Fruit fly (Drosophila melanogaster) whole organism, embryonic: ENCODE measurements around the gene Eip93F.
A peak's percentile ranks its signal among the peaks of the same experiment; 100 is the strongest.

ENCODE experiments used
- BtbVII ChIP-seq: fragments of 200-800 bp; sonication (Bioruptor generic); optimal IDR thresholded peaks from 3 replicates; lab custom pipeline; 2017; ENCODE audit warnings: missing biosample characterization, mild to moderate bottlenecking, missing genetic modification characterization
- CG11247 ChIP-seq: fragments of 200-800 bp; sonication (Bioruptor generic); IDR thresholded peaks from 2 replicates; pipeline ENCODE4 v1.3.6; 2022; ENCODE audit warnings: missing biosample characterization, missing genetic modification characterization
- CG11695 ChIP-seq: fragments of 200-800 bp; sonication (Bioruptor generic); IDR thresholded peaks from 3 replicates; pipeline ENCODE4 v1.3.6; 2022; ENCODE audit warnings: missing biosample characterization, missing genetic modification characterization
- CG12155 ChIP-seq: fragments of 200-800 bp; sonication (Bioruptor generic); optimal IDR thresholded peaks from 3 replicates; lab custom pipeline; 2016; ENCODE audit warnings: missing biosample characterization, missing genetic modification characterization
- CG12219 ChIP-seq: fragments of 200-800 bp; sonication (Bioruptor generic); optimal IDR thresholded peaks from 3 replicates; lab custom pipeline; 2018; ENCODE audit warnings: missing biosample characterization, mild to moderate bottlenecking, missing genetic modification characterization
- CG13123 ChIP-seq: fragments of 200-800 bp; sonication (Bioruptor generic); optimal IDR thresholded peaks from 2 replicates; lab custom pipeline; 2016; ENCODE audit warnings: missing biosample characterization, missing genetic modification characterization
- CG13287 ChIP-seq: fragments of 200-800 bp; sonication (Bioruptor generic); IDR thresholded peaks from 2 replicates; pipeline ENCODE4 v1.3.6; 2022; ENCODE audit warnings: missing biosample characterization, missing genetic modification characterization; ENCODE audit not compliant: partially characterized antibody
- CG13775 ChIP-seq: fragments of 200-800 bp; sonication (Bioruptor generic); optimal IDR thresholded peaks from 3 replicates; lab custom pipeline; 2017; ENCODE audit warnings: missing biosample characterization, mild to moderate bottlenecking, missing genetic modification characterization
- CG14441 ChIP-seq: fragments of 200-800 bp; sonication (Bioruptor generic); IDR thresholded peaks from 2 replicates; pipeline ENCODE4 v1.3.6; 2022; ENCODE audit warnings: missing biosample characterization, missing genetic modification characterization
- CG15011 ChIP-seq: fragments of 200-800 bp; sonication (Bioruptor generic); optimal IDR thresholded peaks from 3 replicates; lab custom pipeline; 2018; ENCODE audit warnings: missing biosample characterization, mild to moderate bottlenecking, missing genetic modification characterization
- CG1602 ChIP-seq: fragments of 200-800 bp; sonication (Bioruptor generic); optimal IDR thresholded peaks from 3 replicates; lab custom pipeline; 2016; ENCODE audit warnings: missing biosample characterization, missing genetic modification characterization
- CG1792 ChIP-seq: fragments of 200-800 bp; sonication (Bioruptor generic); optimal IDR thresholded peaks from 2 replicates; lab custom pipeline; 2016; ENCODE audit warnings: missing biosample characterization, missing genetic modification characterization
- CG2116 ChIP-seq: fragments of 200-800 bp; sonication (Bioruptor generic); optimal IDR thresholded peaks from 3 replicates; lab custom pipeline; 2018; ENCODE audit warnings: missing biosample characterization, mild to moderate bottlenecking, missing genetic modification characterization
- CG2120 ChIP-seq: fragments of 200-800 bp; sonication (Bioruptor generic); optimal IDR thresholded peaks from 3 replicates; lab custom pipeline; 2016; ENCODE audit warnings: missing biosample characterization, missing genetic modification characterization
- CG31365 ChIP-seq: fragments of 200-800 bp; sonication (Bioruptor generic); optimal IDR thresholded peaks from 2 replicates; lab custom pipeline; 2018; ENCODE audit warnings: missing biosample characterization, mild to moderate bottlenecking, missing genetic modification characterization
- CG4360 ChIP-seq: fragments of 200-800 bp; sonication (Bioruptor generic); IDR thresholded peaks from 2 replicates; pipeline ENCODE4 v1.3.6; 2022; ENCODE audit warnings: missing biosample characterization, missing genetic modification characterization
- CG4707 ChIP-seq: fragments of 200-800 bp; sonication (Bioruptor generic); optimal IDR thresholded peaks from 2 replicates; lab custom pipeline; 2018; ENCODE audit warnings: missing biosample characterization, mild to moderate bottlenecking, missing genetic modification characterization, moderate library complexity
- CG6254 ChIP-seq: fragments of 200-800 bp; sonication (Bioruptor generic); optimal IDR thresholded peaks from 3 replicates; lab custom pipeline; 2017; ENCODE audit warnings: mild to moderate bottlenecking, missing biosample characterization, missing genetic modification reagents, missing genetic modification characterization
- CG6813 ChIP-seq: fragments of 200-800 bp; sonication (Bioruptor generic); optimal IDR thresholded peaks from 2 replicates; lab custom pipeline; 2017; ENCODE audit warnings: missing biosample characterization, missing genetic modification characterization, mild to moderate bottlenecking, moderate library complexity, missing genetic modification reagents
- CG7839 ChIP-seq: fragments of 200-800 bp; sonication (Bioruptor generic); optimal IDR thresholded peaks from 3 replicates; lab custom pipeline; 2018; ENCODE audit warnings: missing biosample characterization, mild to moderate bottlenecking, missing genetic modification characterization, moderate library complexity
- Drgx ChIP-seq: fragments of 200-800 bp; sonication (Bioruptor generic); IDR thresholded peaks from 2 replicates; pipeline ENCODE4 v1.3.6; 2022; ENCODE audit warnings: missing biosample characterization, missing genetic modification characterization
- Ets97D ChIP-seq: fragments of 200-800 bp; sonication (Bioruptor generic); optimal IDR thresholded peaks from 3 replicates; lab custom pipeline; 2016; ENCODE audit warnings: missing biosample characterization, missing genetic modification characterization
- Hmr ChIP-seq: fragments of 200-800 bp; sonication (Bioruptor generic); optimal IDR thresholded peaks from 3 replicates; lab custom pipeline; 2017; ENCODE audit warnings: mild to moderate bottlenecking, missing biosample characterization, missing genetic modification reagents, missing genetic modification characterization
- Hr51 ChIP-seq, 2 experiments: fragments of 200-800 bp; sonication (Bioruptor generic); optimal IDR thresholded peaks; 2 replicates in 1 of 2; 3 replicates in 1 of 2; lab custom pipeline; 2016 to 2018; ENCODE audit warnings: missing biosample characterization in 2 of 2, missing genetic modification characterization in 2 of 2, mild to moderate bottlenecking in 1 of 2, moderate library complexity in 1 of 2
- NC2β ChIP-seq: fragments of 200-800 bp; sonication (Bioruptor generic); optimal IDR thresholded peaks from 2 replicates; lab custom pipeline; 2016; ENCODE audit warnings: missing biosample characterization, missing genetic modification characterization
- Neu2 ChIP-seq: fragments of 200-800 bp; sonication (Bioruptor generic); optimal IDR thresholded peaks from 3 replicates; lab custom pipeline; 2016; ENCODE audit warnings: missing biosample characterization, missing genetic modification characterization, borderline replicate concordance
- Sox102F ChIP-seq: fragments of 200-800 bp; sonication (Bioruptor generic); optimal IDR thresholded peaks from 2 replicates; lab custom pipeline; 2018; ENCODE audit warnings: missing biosample characterization, mild to moderate bottlenecking, missing genetic modification characterization, moderate library complexity
- TFAM ChIP-seq: fragments of 200-800 bp; sonication (Bioruptor generic); optimal IDR thresholded peaks from 2 replicates; lab custom pipeline; 2017; ENCODE audit warnings: missing biosample characterization, missing genetic modification characterization, inconsistent platforms
- Tbp ChIP-seq: fragments of >200 bp; optimal IDR thresholded peaks from 2 replicates; lab custom pipeline; 2018; ENCODE audit warnings: missing biosample characterization, missing genetic modification characterization
- az2 ChIP-seq: fragments of 200-800 bp; sonication (Bioruptor generic); optimal IDR thresholded peaks from 3 replicates; lab custom pipeline; 2016; ENCODE audit warnings: missing biosample characterization, missing genetic modification characterization
- cg ChIP-seq: fragments of 200-800 bp; sonication (Bioruptor generic); optimal IDR thresholded peaks from 3 replicates; lab custom pipeline; 2019; ENCODE audit warnings: missing biosample characterization, mild to moderate bottlenecking, missing genetic modification characterization, moderate library complexity
- crp ChIP-seq, 2 experiments: fragments of 200-800 bp; sonication (Bioruptor generic); optimal IDR thresholded peaks; 2 replicates in 1 of 2; 3 replicates in 1 of 2; lab custom pipeline; 2017; ENCODE audit warnings: missing biosample characterization in 2 of 2, missing genetic modification characterization in 2 of 2, mild to moderate bottlenecking in 1 of 2, moderate library complexity in 1 of 2
- dmrt99B ChIP-seq: fragments of 200-800 bp; sonication (Bioruptor generic); optimal IDR thresholded peaks from 2 replicates; lab custom pipeline; 2018; ENCODE audit warnings: missing biosample characterization, mild to moderate bottlenecking, missing genetic modification characterization, moderate library complexity
- fd102C ChIP-seq: fragments of 200-800 bp; sonication (Bioruptor generic); optimal IDR thresholded peaks from 2 replicates; lab custom pipeline; 2018; ENCODE audit warnings: missing biosample characterization, mild to moderate bottlenecking, missing genetic modification characterization, moderate library complexity
- fd96Cb ChIP-seq: fragments of 200-800 bp; sonication (Bioruptor generic); optimal IDR thresholded peaks from 2 replicates; lab custom pipeline; 2018; ENCODE audit warnings: missing biosample characterization, mild to moderate bottlenecking, missing genetic modification characterization, moderate library complexity
- gcm2 ChIP-seq: fragments of 200-800 bp; sonication (Bioruptor generic); optimal IDR thresholded peaks from 2 replicates; lab custom pipeline; 2016; ENCODE audit warnings: missing biosample characterization, missing genetic modification characterization
- gfzf ChIP-seq: fragments of 200-800 bp; sonication (Bioruptor generic); optimal IDR thresholded peaks from 2 replicates; lab custom pipeline; 2016; ENCODE audit warnings: missing biosample characterization, mild to moderate bottlenecking, missing genetic modification characterization, moderate library complexity
- inv ChIP-seq: fragments of 200-800 bp; sonication (Bioruptor generic); IDR thresholded peaks from 2 replicates; pipeline ENCODE4 v1.3.6; 2022; ENCODE audit warnings: missing biosample characterization, missing genetic modification characterization; ENCODE audit not compliant: partially characterized antibody
- jumu ChIP-seq: fragments of 200-800 bp; sonication (Bioruptor generic); optimal IDR thresholded peaks from 3 replicates; lab custom pipeline; 2016; ENCODE audit warnings: missing biosample characterization, missing genetic modification characterization
- klu ChIP-seq: fragments of 200-800 bp; sonication (Bioruptor generic); IDR thresholded peaks from 2 replicates; pipeline ENCODE4 v1.3.6; 2022; ENCODE audit warnings: missing biosample characterization, missing genetic modification characterization
- lbe ChIP-seq: fragments of 200-800 bp; sonication (Bioruptor generic); optimal IDR thresholded peaks from 2 replicates; lab custom pipeline; 2016; ENCODE audit warnings: missing biosample characterization, mild to moderate bottlenecking, missing genetic modification characterization
- mam ChIP-seq: fragments of 200-800 bp; sonication (Bioruptor generic); optimal IDR thresholded peaks from 3 replicates; lab custom pipeline; 2016; ENCODE audit warnings: missing biosample characterization, missing genetic modification characterization
- nerfin-1 ChIP-seq: fragments of 200-800 bp; sonication (Bioruptor generic); optimal IDR thresholded peaks from 3 replicates; lab custom pipeline; 2019; ENCODE audit warnings: missing biosample characterization, mild to moderate bottlenecking, missing genetic modification characterization, moderate library complexity
- nmo ChIP-seq: fragments of 200-800 bp; sonication (Bioruptor generic); optimal IDR thresholded peaks from 2 replicates; lab custom pipeline; 2018; ENCODE audit warnings: missing biosample characterization, mild to moderate bottlenecking, missing genetic modification characterization, moderate library complexity
- odd ChIP-seq: fragments of 200-800 bp; sonication (Bioruptor generic); optimal IDR thresholded peaks from 2 replicates; lab custom pipeline; 2017; ENCODE audit warnings: missing biosample characterization, mild to moderate bottlenecking, missing genetic modification characterization
- pho ChIP-seq: fragments of 200-800 bp; sonication (Bioruptor generic); optimal IDR thresholded peaks from 2 replicates; lab custom pipeline; 2016; ENCODE audit warnings: missing biosample characterization, missing genetic modification characterization
- row ChIP-seq: fragments of 200-800 bp; sonication (Bioruptor generic); IDR thresholded peaks from 3 replicates; pipeline ENCODE4 v1.3.6; 2022; ENCODE audit warnings: missing biosample characterization, missing genetic modification characterization
- sens ChIP-seq: fragments of 200-800 bp; sonication (Bioruptor generic); peaks from one replicate; lab custom pipeline; 2016; ENCODE audit warnings: missing biosample characterization, missing genetic modification characterization
- stc ChIP-seq: fragments of 200-800 bp; sonication (Bioruptor generic); IDR thresholded peaks from 2 replicates; pipeline ENCODE4 v1.3.6; 2022; ENCODE audit warnings: missing biosample characterization, missing genetic modification characterization
- tio ChIP-seq: fragments of 200-800 bp; sonication (Bioruptor generic); optimal IDR thresholded peaks from 2 replicates; lab custom pipeline; 2017; ENCODE audit warnings: missing biosample characterization, missing genetic modification characterization, inconsistent platforms
- ttk ChIP-seq: fragments of 200-800 bp; sonication (Bioruptor generic); IDR thresholded peaks from 2 replicates; pipeline ENCODE4 v2.1.2; 2022; ENCODE audit warnings: missing biosample characterization, missing genetic modification characterization
- wor ChIP-seq: fragments of 200-800 bp; sonication (Bioruptor generic); IDR thresholded peaks from 2 replicates; pipeline ENCODE4 v1.3.6; 2022; ENCODE audit warnings: missing biosample characterization, missing genetic modification characterization

The Eip93F gene

dm6 chr3R:21931346-21931745 is 17.6 kb upstream of the Eip93F start (continued):
- TF ChIP-seq stc (GFP tag; lab: Robert Waterston, UW) = no peak
- TF ChIP-seq CG13287 (GFP tag; lab: Robert Waterston, UW) = no peak
- TF ChIP-seq CG12219 (GFP tag; lab: Kevin White, UChicago) = no peak
- peak; percentile 16 for TF ChIP-seq sens (GFP tag; lab: Kevin White, UChicago)
- no peak for TF ChIP-seq row (GFP tag; lab: Robert Waterston, UW)
- no peak for TF ChIP-seq pho (GFP tag; lab: Kevin White, UChicago)
- TF ChIP-seq fd96Cb (tag; lab: Kevin White, UChicago) = no peak
- no peak for TF ChIP-seq CG11695 (GFP tag; lab: Robert Waterston, UW)
- peak in 1 of 2 experiments; percentile 64 for TF ChIP-seq Hr51 (GFP tag; optimal IDR thresholded peaks at IDR 0.05; lab: Kevin White, UChicago)
- no peak for TF ChIP-seq wor (GFP tag; lab: Robert Waterston, UW)
- TF ChIP-seq klu (GFP tag; lab: Robert Waterston, UW) = no peak
- no peak for TF ChIP-seq Neu2 (GFP tag; lab: Kevin White, UChicago)
- no peak for TF ChIP-seq nerfin-1 (tag; lab: Kevin White, UChicago)
- no peak for TF ChIP-seq inv (GFP tag; lab: Robert Waterston, UW)
- no peak for TF ChIP-seq BtbVII (GFP tag; lab: Kevin White, UChicago)
- no peak for TF ChIP-seq Hmr (GFP tag; lab: Kevin White, UChicago)
- no peak for TF ChIP-seq ttk (GFP tag; lab: Robert Waterston, UW)
- no peak for TF ChIP-seq CG13775 (GFP tag; lab: Kevin White, UChicago)
- no peak for TF ChIP-seq jumu (GFP tag; lab: Kevin White, UChicago)
- TF ChIP-seq CG4360 (GFP tag; lab: Robert Waterston, UW) = no peak
- TF ChIP-seq gcm2 (GFP tag; lab: Kevin White, UChicago) = no peak
- TF ChIP-seq lbe (GFP tag; lab: Kevin White, UChicago) = no peak
- TF ChIP-seq CG6813 (GFP tag; lab: Kevin White, UChicago) = no peak
- TF ChIP-seq CG1792 (GFP tag; lab: Kevin White, UChicago) = no peak
- TF ChIP-seq CG2116 = no peak
- TF ChIP-seq Tbp = no peak
- peak; percentile 73 for TF ChIP-seq Drgx (GFP tag; lab: Robert Waterston, UW)
- TF ChIP-seq CG6254 (GFP tag; lab: Kevin White, UChicago) = no peak
- TF ChIP-seq NC2β (GFP tag; lab: Kevin White, UChicago) = no peak
- no peak for TF ChIP-seq CG15011 (GFP tag; lab: Kevin White, UChicago)
- no peak for TF ChIP-seq mam
- TF ChIP-seq CG12155 (GFP tag; lab: Kevin White, UChicago) = no peak
- TF ChIP-seq fd102C = no peak
- TF ChIP-seq crp (GFP tag; optimal IDR thresholded peaks at IDR 0.05; lab: Kevin White, UChicago) = no peak
- no peak for TF ChIP-seq CG14441 (GFP tag; lab: Robert Waterston, UW)
- peak; percentile 4 for TF ChIP-seq dmrt99B
- TF ChIP-seq gfzf (GFP tag; lab: Kevin White, UChicago) = no peak
- TF ChIP-seq az2 (GFP tag; lab: Kevin White, UChicago) = no peak
- TF ChIP-seq CG31365 (tag; lab: Kevin White, UChicago) = no peak
- TF ChIP-seq tio (GFP tag; lab: Kevin White, UChicago) = no peak
- TF ChIP-seq nmo (GFP tag; lab: Kevin White, UChicago) = no peak
- TF ChIP-seq cg (GFP tag; lab: Kevin White, UChicago) = no peak
- no peak for TF ChIP-seq CG4707 (GFP tag; lab: Kevin White, UChicago)
- TF ChIP-seq CG11247 (GFP tag; lab: Robert Waterston, UW) = no peak
- no peak for TF ChIP-seq CG2120 (GFP tag; lab: Kevin White, UChicago)
- TF ChIP-seq Ets97D (GFP tag; lab: Kevin White, UChicago) = no peak
- TF ChIP-seq Sox102F (GFP tag; lab: Kevin White, UChicago) = peak; percentile 38
- no peak for TF ChIP-seq CG13123
- no peak for TF ChIP-seq odd (GFP tag; lab: Kevin White, UChicago)
- peak; percentile 18 for TF ChIP-seq CG7839 (tag; lab: Kevin White, UChicago)
- no peak for TF ChIP-seq CG1602 (GFP tag; lab: Kevin White, UChicago)
- TF ChIP-seq TFAM (GFP tag; lab: Kevin White, UChicago) = no peak
